Comparison of ENCODE assay signal across 4 worm cellular contexts in the genomic region with DNA sequence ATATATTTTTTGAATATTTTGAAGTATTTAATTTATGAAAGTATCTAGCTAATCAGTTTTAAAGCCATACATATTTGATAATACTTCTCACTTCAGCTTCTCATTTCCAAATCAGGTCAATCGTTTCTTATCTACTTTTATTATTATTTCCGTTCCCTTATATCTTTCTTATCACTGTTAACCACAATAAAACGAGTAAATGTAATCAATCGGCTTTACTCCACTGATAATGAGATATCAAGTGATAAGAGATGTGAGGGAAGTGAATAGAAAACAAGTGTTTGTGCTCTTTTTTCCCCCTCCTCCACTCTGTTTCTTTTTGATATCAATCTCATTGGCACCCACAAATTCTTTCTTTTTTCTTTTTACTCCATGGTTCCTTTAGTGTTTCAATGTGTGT.
TF ChIP-seq lines count a peak whose summit lies in the region.

No protein-coding gene starts in this region.

TF ChIP-seq in whole organism, L1 larva, 84 proteins besides CTCF, POLR2A, EP300 and RAD21:
- TF ChIP-seq elt-2 (tag; optimal IDR thresholded peaks at IDR 0.05; lab: Kevin White, UChicago), result peak; percentile 97
- no peak for TF ChIP-seq lin-39 (tag; optimal IDR thresholded peaks at IDR 0.05; lab: Kevin White, UChicago)
- TF ChIP-seq lin-14 (GFP tag; optimal IDR thresholded peaks at IDR 0.05; lab: Kevin White, UChicago), result peak; percentile 30
- peak; percentile 0 for TF ChIP-seq pqm-1 (tag; optimal IDR thresholded peaks at IDR 0.05; lab: Kevin White, UChicago)

TF ChIP-seq in whole organism, L3 larva, 47 proteins besides CTCF, POLR2A, EP300 and RAD21:
- TF ChIP-seq fkh-2 (tag; optimal IDR thresholded peaks at IDR 0.05; lab: Kevin White, UChicago) (no peak), nhr-76 (tag; optimal IDR thresholded peaks at IDR 0.05; lab: Kevin White, UChicago) (no peak), fkh-10 (GFP tag; optimal IDR thresholded peaks at IDR 0.05; lab: Kevin White, UChicago) (no peak), pqm-1 (tag; optimal IDR thresholded peaks at IDR 0.05; lab: Kevin White, UChicago) (peak; percentile 48), egl-5 (tag; optimal IDR thresholded peaks at IDR 0.05; lab: Kevin White, UChicago) (no peak), nhr-23 (tag; optimal IDR thresholded peaks at IDR 0.05; lab: Kevin White, UChicago) (no peak), elt-2 (tag; optimal IDR thresholded peaks at IDR 0.05; lab: Kevin White, UChicago) (peak; percentile 88)

TF ChIP-seq in whole organism, L4 larva, 104 proteins besides CTCF, POLR2A, EP300 and RAD21:
- peak; percentile 76 for TF ChIP-seq dve-1 (tag; optimal IDR thresholded peaks at IDR 0.05; lab: Kevin White, UChicago; ENCODE audit: insufficient read depth)
- no peak for TF ChIP-seq zfp-2 (tag; optimal IDR thresholded peaks at IDR 0.05; lab: Kevin White, UChicago)
- no peak for TF ChIP-seq daf-16 (GFP tag; optimal IDR thresholded peaks at IDR 0.05; lab: Kevin White, UChicago)
- TF ChIP-seq daf-16 (tag; optimal IDR thresholded peaks at IDR 0.05; lab: Kevin White, UChicago), result peak; percentile 31
- no peak for TF ChIP-seq nhr-42 (GFP tag; IDR thresholded peaks at IDR 0.05; lab: Robert Waterston, UW)
- no peak for TF ChIP-seq nhr-48 (tag; optimal IDR thresholded peaks at IDR 0.05; lab: Kevin White, UChicago)
- TF ChIP-seq hlh-11 (tag; optimal IDR thresholded peaks at IDR 0.05; lab: Kevin White, UChicago), result peak; percentile 14
- TF ChIP-seq ama-1 (optimal IDR thresholded peaks at IDR 0.05; lab: Kevin White, UChicago), result no peak
- TF ChIP-seq nhr-10 (tag; optimal IDR thresholded peaks at IDR 0.05; lab: Kevin White, UChicago), result no peak
- TF ChIP-seq unc-62 (GFP tag; optimal IDR thresholded peaks at IDR 0.05 in 1 of 2; lab: Kevin White, UChicago), result no peak
- no peak for TF ChIP-seq unc-62 (tag; optimal IDR thresholded peaks at IDR 0.05; lab: Kevin White, UChicago)
- TF ChIP-seq Y105C5A.15 (GFP tag; IDR thresholded peaks at IDR 0.05; lab: Robert Waterston, UW), result no peak
- TF ChIP-seq nhr-28 (tag; optimal IDR thresholded peaks at IDR 0.05; lab: Kevin White, UChicago), result peak; percentile 15
- no peak for TF ChIP-seq madf-5 (GFP tag; IDR thresholded peaks at IDR 0.05; lab: Robert Waterston, UW)
- peak; percentile 59 for TF ChIP-seq php-3 (GFP tag; IDR thresholded peaks at IDR 0.05; lab: Robert Waterston, UW)
- TF ChIP-seq zfp-3 (GFP tag; conservative IDR thresholded peaks at IDR 0.05; lab: Robert Waterston, UW), result no peak
- no peak for TF ChIP-seq cey-2 (tag; optimal IDR thresholded peaks at IDR 0.05; lab: Kevin White, UChicago; ENCODE audit: borderline replicate concordance, insufficient read depth)
- TF ChIP-seq arid-1 (GFP tag; conservative IDR thresholded peaks at IDR 0.05; lab: Robert Waterston, UW), result no peak
- TF ChIP-seq snpc-1.2 (GFP tag; IDR thresholded peaks at IDR 0.05; lab: Robert Waterston, UW), result no peak
- no peak for TF ChIP-seq zag-1 (tag; optimal IDR thresholded peaks at IDR 0.05; lab: Kevin White, UChicago)
- no peak for TF ChIP-seq hmg-1.1 (GFP tag; IDR thresholded peaks at IDR 0.05; lab: Robert Waterston, UW)
- TF ChIP-seq ceh-32 (tag; optimal IDR thresholded peaks at IDR 0.05; lab: Kevin White, UChicago; ENCODE audit: poor library complexity), result no peak
- peak; percentile 14 for TF ChIP-seq pqm-1 (tag; optimal IDR thresholded peaks at IDR 0.05; lab: Kevin White, UChicago)
- TF ChIP-seq F26F4.8 (GFP tag; conservative IDR thresholded peaks at IDR 0.05; lab: Robert Waterston, UW), result no peak
- TF ChIP-seq sdz-12 (GFP tag; optimal IDR thresholded peaks at IDR 0.05; lab: Kevin White, UChicago), result no peak
- no peak for TF ChIP-seq tra-1 (GFP tag; IDR thresholded peaks at IDR 0.05; lab: Robert Waterston, UW)
- TF ChIP-seq nhr-77 (tag; optimal IDR thresholded peaks at IDR 0.05; lab: Kevin White, UChicago), result no peak
- TF ChIP-seq F49E8.2 (tag; optimal IDR thresholded peaks at IDR 0.05; lab: Kevin White, UChicago; ENCODE audit: borderline replicate concordance), result no peak
- TF ChIP-seq lin-15B (tag; optimal IDR thresholded peaks at IDR 0.05; lab: Kevin White, UChicago), result no peak

TF ChIP-seq in whole organism, late embryonic, 69 proteins besides CTCF, POLR2A, EP300 and RAD21:
- TF ChIP-seq nhr-232 (tag; optimal IDR thresholded peaks at IDR 0.05; lab: Kevin White, UChicago), result no peak
- TF ChIP-seq pag-3 (tag; optimal IDR thresholded peaks at IDR 0.05; lab: Kevin White, UChicago; ENCODE audit: borderline replicate concordance), result no peak
- peak; percentile 99 for TF ChIP-seq elt-2 (tag; optimal IDR thresholded peaks at IDR 0.05; lab: Kevin White, UChicago)
- no peak for TF ChIP-seq ceh-48 (tag; optimal IDR thresholded peaks at IDR 0.05; lab: Kevin White, UChicago)
